Fruit fly (Drosophila melanogaster): ENCODE results near the gene CG4872.

The CG4872 gene

dm6 chrX:16833097-16833496, 48.0 kb upstream of the CG4872 start (continued):
- peak; percentile 65 for TF ChIP-seq run (tag; optimal IDR thresholded peaks at IDR 0.05)
- TF ChIP-seq CG11398 (GFP tag; optimal IDR thresholded peaks at IDR 0.05) = no peak
- TF ChIP-seq CG42726 (GFP tag; IDR thresholded peaks at IDR 0.05; ENCODE audit: partially characterized antibody) = no peak
- no peak for TF ChIP-seq GATAe (GFP tag; conservative IDR thresholded peaks at IDR 0.05)
- no peak for TF ChIP-seq toy (GFP tag; IDR thresholded peaks at IDR 0.05)
- TF ChIP-seq CG4820 (GFP tag; optimal IDR thresholded peaks at IDR 0.05) = peak; percentile 75
- TF ChIP-seq fd102C (GFP tag; optimal IDR thresholded peaks at IDR 0.05) = no peak
- TF ChIP-seq abd-A (tag; optimal IDR thresholded peaks at IDR 0.05) = no peak
- TF ChIP-seq CG17829 (tag; optimal IDR thresholded peaks at IDR 0.05) = peak; percentile 78
- no peak for TF ChIP-seq C15 (GFP tag; IDR thresholded peaks at IDR 0.05)
- peak; percentile 57 for TF ChIP-seq CG2202 (tag; optimal IDR thresholded peaks at IDR 0.05)
- peak; percentile 56 for TF ChIP-seq her (GFP tag; optimal IDR thresholded peaks at IDR 0.05)
- TF ChIP-seq CG7839 (tag; optimal IDR thresholded peaks at IDR 0.05) = peak; percentile 84
- no peak for TF ChIP-seq nerfin-2 (GFP tag; IDR thresholded peaks at IDR 0.05; ENCODE audit: partially characterized antibody)
- peak; percentile 41 for TF ChIP-seq MTF-1 (GFP tag; optimal IDR thresholded peaks at IDR 0.05; ENCODE audit: borderline replicate concordance)
- peak; percentile 67 for TF ChIP-seq CG1602 (GFP tag; optimal IDR thresholded peaks at IDR 0.05)
- TF ChIP-seq tup (GFP tag; optimal IDR thresholded peaks at IDR 0.05) = peak; percentile 30
- peak; percentile 14 for TF ChIP-seq CG7271 (tag; optimal IDR thresholded peaks at IDR 0.05)
- TF ChIP-seq sd (tag; optimal IDR thresholded peaks at IDR 0.05) = no peak
- no peak for TF ChIP-seq cad (GFP tag; optimal IDR thresholded peaks at IDR 0.05)
- peak; percentile 36 for TF ChIP-seq CG13296 (GFP tag; optimal IDR thresholded peaks at IDR 0.05)
- no peak for TF ChIP-seq BEAF-32 (GFP tag; optimal IDR thresholded peaks at IDR 0.05)
- peak; percentile 76 to 89 for TF ChIP-seq bsh (GFP tag; optimal IDR thresholded peaks at IDR 0.05)
- TF ChIP-seq CG14441 (GFP tag; IDR thresholded peaks at IDR 0.05) = peak; percentile 70
- TF ChIP-seq schlank (tag; optimal IDR thresholded peaks at IDR 0.05) = peak; percentile 23
- no peak for TF ChIP-seq Usf (GFP tag; optimal IDR thresholded peaks at IDR 0.05)
- TF ChIP-seq CG10959 (GFP tag; IDR thresholded peaks at IDR 0.05) = peak; percentile 59; the same call in 1 of the 2 replicates
- no peak for TF ChIP-seq fu2 (GFP tag; optimal IDR thresholded peaks at IDR 0.05)
- TF ChIP-seq CG16779 (GFP tag; IDR thresholded peaks at IDR 0.05) = no peak
- TF ChIP-seq CG8944 (GFP tag; optimal IDR thresholded peaks at IDR 0.05) = peak; percentile 69
- peak; percentile 79 for TF ChIP-seq CG6689 (GFP tag; IDR thresholded peaks at IDR 0.05)
- TF ChIP-seq CG1529 (GFP tag; optimal IDR thresholded peaks at IDR 0.05) = peak; percentile 77
- peak; percentile 63 for TF ChIP-seq CG9817 (tag; optimal IDR thresholded peaks at IDR 0.05)
- no peak for TF ChIP-seq Scr (GFP tag; IDR thresholded peaks at IDR 0.05; ENCODE audit: partially characterized antibody)
- peak; percentile 68 for TF ChIP-seq ewg (GFP tag; optimal IDR thresholded peaks at IDR 0.05)
- TF ChIP-seq dan (GFP tag; IDR thresholded peaks at IDR 0.05) = no peak
- peak; percentile 7 for TF ChIP-seq CHES-1-like (GFP tag; optimal IDR thresholded peaks at IDR 0.05)
- peak; percentile 42 for TF ChIP-seq CG4854 (GFP tag; optimal IDR thresholded peaks at IDR 0.05)
- no peak for TF ChIP-seq corto (GFP tag; optimal IDR thresholded peaks at IDR 0.05)
- peak; percentile 69 for TF ChIP-seq CG2875 (GFP tag; optimal IDR thresholded peaks at IDR 0.05)
- peak; percentile 62 for TF ChIP-seq kah (GFP tag; optimal IDR thresholded peaks at IDR 0.05)
- TF ChIP-seq CG11560 (tag; IDR thresholded peaks at IDR 0.05) = no peak
- peak; percentile 62 for TF ChIP-seq nerfin-1 (tag; optimal IDR thresholded peaks at IDR 0.05)
- TF ChIP-seq Pdp1 (GFP tag; optimal IDR thresholded peaks at IDR 0.05) = peak; percentile 63 to 89
- peak; percentile 9 for TF ChIP-seq CG3065 (GFP tag; optimal IDR thresholded peaks at IDR 0.05)
- TF ChIP-seq CG31365 (tag; optimal IDR thresholded peaks at IDR 0.05) = peak; percentile 44
- no peak for TF ChIP-seq CG34376 (GFP tag; optimal IDR thresholded peaks at IDR 0.05)
- TF ChIP-seq psq (GFP tag; optimal IDR thresholded peaks at IDR 0.05) = no peak
- TF ChIP-seq chn (GFP tag; optimal IDR thresholded peaks at IDR 0.05) = peak; percentile 42
- TF ChIP-seq CG1647 (GFP tag; optimal IDR thresholded peaks at IDR 0.05) = peak; percentile 63
- no peak for TF ChIP-seq klu (GFP tag; IDR thresholded peaks at IDR 0.05)
